Fruit fly (Drosophila melanogaster): ENCODE measurements around the gene ClC-c.

The ClC-c gene

dm6 chr3L:16051719-16052122 is 38.5 kb upstream of the ClC-c start, which contains the start of gene Mbs:
Gene Mbs (plus strand): TSS chr3L:16051959.
- TF ChIP-seq noc (tag; optimal IDR thresholded peaks at IDR 0.05), result peak; percentile 37

dm6 chr3L:16052145-16053025 is 37.9 kb upstream of the ClC-c start:
- no peak for TF ChIP-seq noc (tag; optimal IDR thresholded peaks at IDR 0.05)

dm6 chr3L:16053026-16053556 is 37.2 kb upstream of the ClC-c start:
- TF ChIP-seq noc (tag; optimal IDR thresholded peaks at IDR 0.05), result no peak

dm6 chr3L:16054095-16054494 is 36.2 kb upstream of the ClC-c start:
- peak; percentile 32 for TF ChIP-seq noc (tag; optimal IDR thresholded peaks at IDR 0.05)

dm6 chr3L:16056101-16056891 is 34.0 kb upstream of the ClC-c start:
- no peak for TF ChIP-seq noc (tag; optimal IDR thresholded peaks at IDR 0.05)

dm6 chr3L:16060806-16061600 is 29.3 kb upstream of the ClC-c start:
- TF ChIP-seq noc (tag; optimal IDR thresholded peaks at IDR 0.05), result peak; percentile 89

dm6 chr3L:16082251-16082650 is 8.0 kb upstream of the ClC-c start, which contains the start of gene CG33258:
Gene CG33258 (plus strand): TSS chr3L:16082551.
- TF ChIP-seq noc (tag; optimal IDR thresholded peaks at IDR 0.05), result no peak

dm6 chr3L:16083693-16084092 is 6.6 kb upstream of the ClC-c start, which contains the start of gene CG13075:
Gene CG13075 (plus strand): TSS chr3L:16083993.
- TF ChIP-seq noc (tag; optimal IDR thresholded peaks at IDR 0.05), result no peak

- no peak for TF ChIP-seq noc (tag; optimal IDR thresholded peaks at IDR 0.05)
These were observed 2.9 kb upstream of the ClC-c start, which contains the start of gene Tasp1 for dm6 chr3L:16087323-16087816. Gene Tasp1 (minus strand): TSS chr3L:16087525.

dm6 chr3L:16097393-16097884 is 7.2 kb downstream of the ClC-c start, which contains the start of the genes CG13074 and ATPsynbetaL:
Gene CG13074 (minus strand): TSS chr3L:16097493.
Gene ATPsynbetaL (plus strand): TSS chr3L:16097834.
- no peak for TF ChIP-seq noc (tag; optimal IDR thresholded peaks at IDR 0.05)

- no peak for TF ChIP-seq noc (tag; optimal IDR thresholded peaks at IDR 0.05)
These were observed 9.8 kb downstream of the ClC-c start, which contains the start of gene IleRS-m for dm6 chr3L:16100059-16100458. Gene IleRS-m (plus strand): TSS chr3L:16100280.

dm6 chr3L:16105528-16105927 is 15.3 kb downstream of the ClC-c start, which contains the start of the genes IntS9 and CG43295:
Gene IntS9 (minus strand): TSS chr3L:16105627.
Gene CG43295 (plus strand): TSS chr3L:16105852.
- no peak for TF ChIP-seq noc (tag; optimal IDR thresholded peaks at IDR 0.05)

- no peak for TF ChIP-seq noc (tag; optimal IDR thresholded peaks at IDR 0.05)
These were observed 22.0 kb downstream of the ClC-c start, which contains the start of gene Zn72D for dm6 chr3L:16112069-16112820. Gene Zn72D (minus strand): TSS chr3L:16112626.
